Worm (Caenorhabditis elegans) whole organism, L1 larva: Measurements from ENCODE around the gene C18A11.1.

Experiments
- efl-1 ChIP-seq, 4 experiments: fragments of 150-350 bp; optimal IDR thresholded peaks in 3 of 4; peaks in 1 of 4; 1 replicate in 1 of 4; 2 replicates in 3 of 4; lab custom pipeline; 2014; ENCODE audit warnings: missing biosample characterization in 2 of 4, missing genetic modification characterization in 2 of 4, missing genetic modification reagents in 2 of 4
- egl-27 ChIP-seq, 2 experiments: fragments of 150-350 bp in 1 of 2; sonication (generic microtip); optimal IDR thresholded peaks; 3 replicates each; lab custom pipeline; 2017 to 2018; ENCODE audit warnings: missing biosample characterization in 2 of 2, missing genetic modification characterization in 2 of 2, missing genetic modification reagents in 2 of 2
- elt-2 ChIP-seq: sonication (generic microtip); optimal IDR thresholded peaks from 2 replicates; lab custom pipeline; 2016; ENCODE audit warnings: missing genetic modification characterization, mild to moderate bottlenecking, inconsistent platforms, missing compliant biosample characterization, missing genetic modification reagents
- isw-1 ChIP-seq: fragments of 200-800 bp; sonication (Bioruptor generic); IDR thresholded peaks from 2 replicates; pipeline ENCODE4 v1.3.6; 2022; ENCODE audit warnings: missing genetic modification characterization, missing compliant biosample characterization
- jun-1 ChIP-seq: fragments of 150-350 bp; optimal IDR thresholded peaks from 2 replicates; lab custom pipeline; 2014; ENCODE audit warnings: missing biosample characterization, missing genetic modification reagents, missing genetic modification characterization
- lin-35 ChIP-seq, 2 experiments: fragments of 150-350 bp; optimal IDR thresholded peaks; 2 replicates each; lab custom pipeline; 2014; ENCODE audit warnings: missing biosample characterization in 2 of 2, missing genetic modification characterization in 2 of 2, missing genetic modification reagents in 2 of 2
- unc-62 ChIP-seq: fragments of 150-350 bp; optimal IDR thresholded peaks from 2 replicates; lab custom pipeline; 2014; ENCODE audit warnings: missing biosample characterization, missing genetic modification reagents, missing genetic modification characterization
- vab-15 ChIP-seq: sonication (generic microtip); optimal IDR thresholded peaks from 2 replicates; lab custom pipeline; 2017; ENCODE audit warnings: missing genotype, mild to moderate bottlenecking, missing genetic modification characterization, missing compliant biosample characterization
- ztf-11 ChIP-seq, 2 experiments: sonication (generic microtip); optimal IDR thresholded peaks; 2 replicates each; lab custom pipeline; 2016 to 2017; ENCODE audit warnings: missing genetic modification characterization in 2 of 2, missing biosample characterization in 1 of 2, missing compliant biosample characterization in 1 of 2

ce11 chrX:8077748-8078147 lies 8.6 kb downstream of the C18A11.1 start, which contains the start of gene C46F2.1:
- TF ChIP-seq egl-27 (tag; optimal IDR thresholded peaks at IDR 0.05; lab: Kevin White, UChicago) (no peak), unc-62 (GFP tag; lab: Kevin White, UChicago) (no peak), vab-15 (tag; lab: Kevin White, UChicago) (no peak), ztf-11 (tag; optimal IDR thresholded peaks at IDR 0.05; lab: Kevin White, UChicago) (no peak), lin-35 (GFP tag; optimal IDR thresholded peaks at IDR 0.05; lab: Kevin White, UChicago) (no peak), jun-1 (no peak), isw-1 (GFP tag; lab: Robert Waterston, UW) (no peak), elt-2 (no peak), efl-1 (optimal IDR thresholded peaks at IDR 0.05; lab: Kevin White, UChicago) (no peak), efl-1 (GFP tag; optimal IDR thresholded peaks at IDR 0.05 in 1 of 2; lab: Kevin White, UChicago) (peak in 1 of 2 experiments; percentile 49)
